Worm (Caenorhabditis elegans) whole organism, L1 larva: ENCODE measurements around the gene F58B4.3.

Experiments
- F16B12.6 ChIP-seq: fragments of 150-350 bp; optimal IDR thresholded peaks from 2 replicates; lab custom pipeline; 2014; ENCODE audit warnings: missing biosample characterization, missing genetic modification characterization
- ama-1 ChIP-seq: fragments of 150-350 bp; optimal IDR thresholded peaks from 2 replicates; lab custom pipeline; 2014
- elt-3 ChIP-seq, 6 experiments: fragments of 150-350 bp in 1 of 6; sonication (generic microtip); optimal IDR thresholded peaks; 2 replicates each; lab custom pipeline; 2017 to 2018; ENCODE audit warnings: missing biosample characterization in 6 of 6, missing genetic modification characterization in 6 of 6, inconsistent platforms in 1 of 6
- ets-5 ChIP-seq: fragments of 200-800 bp; sonication (Bioruptor generic); IDR thresholded peaks from 2 replicates; pipeline ENCODE4 v1.3.6; 2022; ENCODE audit warnings: missing genetic modification characterization, missing compliant biosample characterization
- hpl-2 ChIP-seq: fragments of 150-350 bp; optimal IDR thresholded peaks from 2 replicates; lab custom pipeline; 2014; ENCODE audit warnings: missing biosample characterization, missing genetic modification reagents, missing genetic modification characterization
- jun-1 ChIP-seq: fragments of 150-350 bp; optimal IDR thresholded peaks from 2 replicates; lab custom pipeline; 2014; ENCODE audit warnings: missing biosample characterization, missing genetic modification reagents, missing genetic modification characterization
- nhr-237 ChIP-seq: fragments of 150-350 bp; optimal IDR thresholded peaks from 2 replicates; lab custom pipeline; 2014; ENCODE audit warnings: missing biosample characterization, missing genetic modification characterization
- zag-1 ChIP-seq: fragments of 150-350 bp; optimal IDR thresholded peaks from 2 replicates; lab custom pipeline; 2014; ENCODE audit warnings: missing biosample characterization, missing genetic modification characterization

ce11 chrV:10954832-10955231 lies 25.2 kb downstream of the F58B4.3 start, which contains the start of gene F17C11.6:
- no peak for TF ChIP-seq ama-1 (lab: Kevin White, UChicago)
- TF ChIP-seq ets-5 (GFP tag; lab: Robert Waterston, UW), result no peak
- no peak for TF ChIP-seq zag-1 (tag; lab: Kevin White, UChicago)
- no peak for TF ChIP-seq nhr-237 (tag; lab: Kevin White, UChicago)
- no peak for TF ChIP-seq hpl-2 (GFP tag; lab: Kevin White, UChicago)
- no peak for TF ChIP-seq elt-3 (tag; optimal IDR thresholded peaks at IDR 0.05; lab: Kevin White, UChicago)
- no peak for TF ChIP-seq jun-1 (tag; lab: Kevin White, UChicago)
- TF ChIP-seq F16B12.6, result no peak
